Worm (Caenorhabditis elegans) whole organism, L2 larva: ENCODE measurements around the gene ZC196.2.

Experiments used
- mab-5 ChIP-seq: fragments of 150-350 bp; optimal IDR thresholded peaks from 2 replicates; lab custom pipeline; 2014; ENCODE audit warnings: missing biosample characterization, missing genetic modification characterization
- nhr-23 ChIP-seq: fragments of 150-350 bp; optimal IDR thresholded peaks from 2 replicates; lab custom pipeline; 2014; ENCODE audit warnings: missing biosample characterization, missing genetic modification reagents, missing genetic modification characterization
- unc-62 ChIP-seq: fragments of 150-350 bp; optimal IDR thresholded peaks from 2 replicates; lab custom pipeline; 2014; ENCODE audit warnings: missing biosample characterization, missing genetic modification reagents, missing genetic modification characterization

- TF ChIP-seq unc-62 (GFP tag; lab: Kevin White, UChicago) (no peak), mab-5 (tag; lab: Kevin White, UChicago) (no peak), nhr-23 (no peak)
These were observed 27.3 kb upstream of the ZC196.2 start, which contains the start of gene ZC178.2 for ce11 chrV:8711910-8712309.
